Worm (Caenorhabditis elegans): ENCODE measurements around the gene tsp-4.

- no peak for TF ChIP-seq him-1 (tag; optimal IDR thresholded peaks at IDR 0.05)
- no peak for TF ChIP-seq dao-5 (tag; optimal IDR thresholded peaks at IDR 0.05)
- TF ChIP-seq W03F9.2 (tag; optimal IDR thresholded peaks at IDR 0.05), result no peak
Observed at ce11 chrIV:12542011-12542410, 22.0 kb upstream of the tsp-4 start, which contains the start of gene ham-1.

Data from whole organism, L4/young adult.